Worm (Caenorhabditis elegans): ENCODE data around the gene F43C11.8.

DNA sequence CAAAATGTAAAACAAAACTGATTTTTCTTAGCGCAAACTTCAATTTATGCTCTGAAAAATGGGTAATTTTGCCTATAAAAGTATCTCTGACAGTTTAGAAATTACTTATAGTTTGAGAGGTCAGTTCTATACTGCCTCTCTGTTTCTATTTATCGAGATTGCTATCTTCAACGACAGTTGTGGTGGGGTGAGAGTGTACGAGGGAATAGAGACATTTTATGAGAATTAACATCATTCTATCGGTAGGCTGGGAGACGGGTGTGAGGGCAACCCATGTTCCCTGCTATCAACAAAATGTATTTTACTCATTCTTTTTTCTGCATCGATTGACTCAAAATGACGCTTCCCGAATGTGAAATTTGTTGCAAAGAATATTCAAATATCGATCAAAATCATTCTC, 12.2 kb upstream of the F43C11.8 start, which contains the start of gene ZK1240.3:
- TF ChIP-seq che-1 (tag; optimal IDR thresholded peaks at IDR 0.05) (no peak), ceh-9 (tag; optimal IDR thresholded peaks at IDR 0.05) (no peak), hlh-30 (tag; optimal IDR thresholded peaks at IDR 0.05; ENCODE audit: insufficient read depth) (no peak), nhr-11 (tag; optimal IDR thresholded peaks at IDR 0.05) (no peak), K02D7.2 (tag; optimal IDR thresholded peaks at IDR 0.05) (no peak), dmd-4 (tag; optimal IDR thresholded peaks at IDR 0.05; ENCODE audit: borderline replicate concordance) (no peak), pha-4 (tag; optimal IDR thresholded peaks at IDR 0.05) (no peak), hlh-6 (tag; optimal IDR thresholded peaks at IDR 0.05) (no peak), pqm-1 (tag; optimal IDR thresholded peaks at IDR 0.05) (no peak), ceh-14 (tag; optimal IDR thresholded peaks at IDR 0.05) (no peak), rnt-1 (tag; optimal IDR thresholded peaks at IDR 0.05) (no peak), F13H6.1 (tag; optimal IDR thresholded peaks at IDR 0.05) (no peak), ama-1 (optimal IDR thresholded peaks at IDR 0.05) (no peak)

Data from whole organism, late embryonic.